Worm (Caenorhabditis elegans): ENCODE results near the gene lido-16.

DNA sequence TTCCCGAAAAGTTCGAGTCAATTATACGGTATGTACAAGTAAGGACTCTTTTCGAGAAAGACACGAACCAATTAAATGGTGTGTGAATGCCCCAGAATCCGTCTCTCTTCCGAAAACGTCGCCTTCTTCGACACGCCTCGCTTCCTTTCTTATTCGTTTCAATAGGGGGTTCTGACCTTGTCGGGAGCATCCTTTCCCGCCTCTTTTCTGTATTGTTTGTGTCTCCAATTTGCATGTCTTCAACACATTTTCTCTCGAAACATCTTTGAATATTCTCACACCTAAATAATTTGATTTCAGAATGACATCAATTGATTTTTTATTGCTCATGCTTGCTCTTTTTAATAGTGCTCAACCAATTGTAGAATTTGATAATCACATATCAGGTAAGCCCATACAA, 43.6 kb downstream of the lido-16 start, which contains the start of gene cutl-16:
- no peak for TF ChIP-seq hnd-1 (tag; optimal IDR thresholded peaks at IDR 0.05)
- no peak for TF ChIP-seq tbx-11 (GFP tag; IDR thresholded peaks at IDR 0.05)
- no peak for TF ChIP-seq hmbx-1 (tag; optimal IDR thresholded peaks at IDR 0.05)
- TF ChIP-seq ama-1 (optimal IDR thresholded peaks at IDR 0.05): no peak
- no peak for TF ChIP-seq hmg-4 (GFP tag; optimal IDR thresholded peaks at IDR 0.05)
- TF ChIP-seq tra-4 (tag; optimal IDR thresholded peaks at IDR 0.05): no peak
- TF ChIP-seq ets-7 (tag; optimal IDR thresholded peaks at IDR 0.05): no peak
- no peak for TF ChIP-seq aly-1 (tag; optimal IDR thresholded peaks at IDR 0.05)
- TF ChIP-seq tbx-37 (GFP tag; conservative IDR thresholded peaks at IDR 0.05): no peak
- no peak for TF ChIP-seq flt-1 (GFP tag; IDR thresholded peaks at IDR 0.05)
